Worm (Caenorhabditis elegans) whole organism, young adult: ENCODE data around the gene sri-72.

ENCODE experiments used
- B0019.2 ChIP-seq: fragments of 200-800 bp; sonication (Bioruptor generic); conservative IDR thresholded peaks from 2 replicates; pipeline ENCODE4 v1.3.6; 2022; ENCODE audit warnings: missing genetic modification reagents, missing genetic modification characterization, missing compliant biosample characterization
- B0261.1 ChIP-seq: sonication (generic microtip); optimal IDR thresholded peaks from 2 replicates; lab custom pipeline; 2016; ENCODE audit warnings: mild to moderate bottlenecking, missing genetic modification characterization, moderate library complexity, missing compliant biosample characterization
- F39B2.1 ChIP-seq: fragments of 200-800 bp; sonication (Bioruptor generic); IDR thresholded peaks from 2 replicates; pipeline ENCODE4 v1.3.6; 2022; ENCODE audit warnings: missing genetic modification reagents, missing genetic modification characterization, missing compliant biosample characterization
- F55B11.4 ChIP-seq: sonication (generic microtip); optimal IDR thresholded peaks from 2 replicates; lab custom pipeline; 2016; ENCODE audit warnings: missing compliant biosample characterization, missing genetic modification characterization, borderline replicate concordance; ENCODE audit not compliant: insufficient read depth
- F57A8.1 ChIP-seq: fragments of 200-800 bp; sonication (Bioruptor generic); optimal IDR thresholded peaks from 2 replicates; lab custom pipeline; 2018; ENCODE audit warnings: mild to moderate bottlenecking, missing genetic modification characterization, moderate library complexity, missing compliant biosample characterization
- F57C9.4 ChIP-seq: sonication (generic microtip); optimal IDR thresholded peaks from 2 replicates; lab custom pipeline; 2017; ENCODE audit warnings: mild to moderate bottlenecking, missing genetic modification characterization, missing compliant biosample characterization
- T07F8.4 ChIP-seq: sonication (generic microtip); optimal IDR thresholded peaks from 2 replicates; lab custom pipeline; 2016; ENCODE audit warnings: mild to moderate bottlenecking, missing genetic modification characterization, moderate library complexity, missing compliant biosample characterization
- Y67H2A.10 ChIP-seq: fragments of 200-800 bp; sonication (Bioruptor generic); conservative IDR thresholded peaks from 2 replicates; pipeline ENCODE4 v1.3.6; 2022; ENCODE audit warnings: missing genetic modification reagents, missing genetic modification characterization, missing compliant biosample characterization
- Y95B8A.8 ChIP-seq: fragments of 200-800 bp; sonication (Bioruptor generic); IDR thresholded peaks from 2 replicates; pipeline ENCODE4 v1.3.6; 2022; ENCODE audit warnings: missing genetic modification reagents, missing genetic modification characterization, missing compliant biosample characterization
- akir-1 ChIP-seq: fragments of 200-800 bp; sonication (Bioruptor generic); optimal IDR thresholded peaks from 2 replicates; lab custom pipeline; 2018; ENCODE audit warnings: mild to moderate bottlenecking, missing genetic modification characterization, moderate library complexity, missing compliant biosample characterization
- ama-1 ChIP-seq, 3 experiments: fragments of 150-350 bp in 1 of 3; sonication (generic microtip) in 2 of 3; optimal IDR thresholded peaks; 2 replicates each; lab custom pipeline; 2014 to 2018; ENCODE audit warnings: missing biosample characterization in 2 of 3, missing genetic modification characterization in 2 of 3, missing genetic modification reagents in 2 of 3
- attf-3 ChIP-seq: fragments of 200-800 bp; sonication (Bioruptor generic); conservative IDR thresholded peaks from 2 replicates; pipeline ENCODE4 v1.3.6; 2022; ENCODE audit warnings: missing genetic modification reagents, missing genetic modification characterization, missing compliant biosample characterization
- attf-5 ChIP-seq: fragments of 200-800 bp; sonication (Bioruptor generic); optimal IDR thresholded peaks from 2 replicates; lab custom pipeline; 2018; ENCODE audit warnings: mild to moderate bottlenecking, missing genetic modification characterization, missing compliant biosample characterization
- ceh-40 ChIP-seq: fragments of 200-800 bp; sonication (Bioruptor generic); IDR thresholded peaks from 2 replicates; pipeline ENCODE4 v1.3.6; 2022; ENCODE audit warnings: missing genetic modification characterization, missing compliant biosample characterization
- chd-7 ChIP-seq: sonication (generic microtip); optimal IDR thresholded peaks from 2 replicates; lab custom pipeline; 2016; ENCODE audit warnings: mild to moderate bottlenecking, missing genetic modification characterization, moderate library complexity, missing compliant biosample characterization
- die-1 ChIP-seq: sonication (generic microtip); optimal IDR thresholded peaks from 2 replicates; lab custom pipeline; 2016; ENCODE audit warnings: missing genotype, mild to moderate bottlenecking, missing genetic modification characterization, missing compliant biosample characterization
- dpl-1 ChIP-seq: fragments of 150-350 bp; optimal IDR thresholded peaks from 2 replicates; lab custom pipeline; 2014; ENCODE audit warnings: missing biosample characterization, missing genetic modification reagents, missing genetic modification characterization
- efl-1 ChIP-seq: fragments of 150-350 bp; optimal IDR thresholded peaks from 2 replicates; lab custom pipeline; 2014; ENCODE audit warnings: missing biosample characterization, missing genetic modification reagents, missing genetic modification characterization
- egl-44 ChIP-seq: fragments of 200-800 bp; sonication (Bioruptor generic); IDR thresholded peaks from 2 replicates; pipeline ENCODE4 v1.3.6; 2022; ENCODE audit warnings: missing genetic modification reagents, missing genetic modification characterization, missing compliant biosample characterization
- fkh-3 ChIP-seq: sonication (generic microtip); optimal IDR thresholded peaks from 2 replicates; lab custom pipeline; 2016; ENCODE audit warnings: mild to moderate bottlenecking, missing genetic modification characterization, missing compliant biosample characterization
- hlh-26 ChIP-seq: fragments of 200-800 bp; sonication (Bioruptor generic); conservative IDR thresholded peaks from 2 replicates; pipeline ENCODE4 v1.3.6; 2022; ENCODE audit warnings: missing genetic modification reagents, missing genetic modification characterization, missing compliant biosample characterization
- hmg-1.2 ChIP-seq: fragments of 200-800 bp; sonication (Bioruptor generic); IDR thresholded peaks from 2 replicates; pipeline ENCODE4 v1.3.6; 2022; ENCODE audit warnings: missing genetic modification reagents, missing genetic modification characterization, missing compliant biosample characterization
- hrde-1 ChIP-seq: sonication (generic microtip); optimal IDR thresholded peaks from 2 replicates; lab custom pipeline; 2016; ENCODE audit warnings: missing genetic modification characterization, mild to moderate bottlenecking, missing compliant biosample characterization, moderate library complexity, missing genotype, missing genetic modification reagents, borderline replicate concordance
- let-607 ChIP-seq, 2 experiments: fragments of 200-800 bp in 1 of 2; sonication (Bioruptor generic) in 1 of 2; sonication (generic microtip) in 1 of 2; optimal IDR thresholded peaks; 2 replicates each; lab custom pipeline; 2016 to 2018; ENCODE audit warnings: mild to moderate bottlenecking in 2 of 2, missing compliant biosample characterization in 2 of 2, missing genetic modification characterization in 2 of 2, moderate library complexity in 2 of 2, missing genotype in 1 of 2
- lin-26 ChIP-seq: fragments of 200-800 bp; sonication (Bioruptor generic); IDR thresholded peaks from 2 replicates; pipeline ENCODE4 v1.3.6; 2022; ENCODE audit warnings: missing genetic modification reagents, missing genetic modification characterization, missing compliant biosample characterization
- lin-40 ChIP-seq: sonication (generic microtip); optimal IDR thresholded peaks from 2 replicates; lab custom pipeline; 2016; ENCODE audit warnings: missing genetic modification characterization, mild to moderate bottlenecking, missing compliant biosample characterization, missing genotype, missing genetic modification reagents
- lir-1 ChIP-seq: fragments of 200-800 bp; sonication (Bioruptor generic); conservative IDR thresholded peaks from 2 replicates; pipeline ENCODE4 v1.3.6; 2022; ENCODE audit warnings: missing genetic modification reagents, missing genetic modification characterization, missing compliant biosample characterization
- madf-3 ChIP-seq: fragments of 200-800 bp; sonication (Bioruptor generic); IDR thresholded peaks from 2 replicates; pipeline ENCODE4 v1.3.6; 2022; ENCODE audit warnings: missing genetic modification reagents, missing genetic modification characterization, missing compliant biosample characterization
- madf-6 ChIP-seq: fragments of 200-800 bp; sonication (Bioruptor generic); IDR thresholded peaks from 2 replicates; pipeline ENCODE4 v1.3.6; 2022; ENCODE audit warnings: missing genetic modification reagents, missing genetic modification characterization, missing compliant biosample characterization
- nfya-2 ChIP-seq: fragments of 200-800 bp; sonication (Bioruptor generic); IDR thresholded peaks from 2 replicates; pipeline ENCODE4 v1.3.6; 2022; ENCODE audit warnings: missing genetic modification reagents, missing genetic modification characterization, missing compliant biosample characterization
- nfyb-1 ChIP-seq: fragments of 200-800 bp; sonication (Bioruptor generic); IDR thresholded peaks from 2 replicates; pipeline ENCODE4 v1.3.6; 2022; ENCODE audit warnings: missing genetic modification reagents, missing genetic modification characterization, missing compliant biosample characterization
- nhr-80 ChIP-seq: sonication (generic microtip); optimal IDR thresholded peaks from 2 replicates; lab custom pipeline; 2016; ENCODE audit warnings: missing genetic modification characterization, missing compliant biosample characterization
- pbrm-1 ChIP-seq: fragments of 200-800 bp; sonication (Bioruptor generic); IDR thresholded peaks from 2 replicates; pipeline ENCODE4 v1.3.6; 2022; ENCODE audit warnings: missing genetic modification reagents, missing genetic modification characterization, missing compliant biosample characterization
- rpc-1 ChIP-seq, 2 experiments: fragments of 150-350 bp in 1 of 2; sonication (generic microtip) in 1 of 2; optimal IDR thresholded peaks; 2 replicates each; lab custom pipeline; 2014 to 2018; ENCODE audit warnings: missing biosample characterization in 1 of 2, missing genetic modification characterization in 1 of 2, missing genetic modification reagents in 1 of 2, missing genotype in 1 of 2
- sea-2 ChIP-seq: fragments of 200-800 bp; sonication (Bioruptor generic); IDR thresholded peaks from 2 replicates; pipeline ENCODE4 v1.3.6; 2022; ENCODE audit warnings: missing genetic modification characterization, missing compliant biosample characterization
- tbx-9 ChIP-seq: sonication (generic microtip); optimal IDR thresholded peaks from 2 replicates; lab custom pipeline; 2016; ENCODE audit warnings: borderline replicate concordance, missing genetic modification characterization, inconsistent platforms, missing compliant biosample characterization
- tlf-1 ChIP-seq: fragments of 200-800 bp; sonication (Bioruptor generic); optimal IDR thresholded peaks from 2 replicates; lab custom pipeline; 2018; ENCODE audit warnings: mild to moderate bottlenecking, missing genetic modification characterization, missing compliant biosample characterization
- unc-130 ChIP-seq: sonication (generic microtip); optimal IDR thresholded peaks from 2 replicates; lab custom pipeline; 2016; ENCODE audit warnings: missing genetic modification reagents, missing genetic modification characterization, missing compliant biosample characterization
- ztf-22 ChIP-seq: fragments of 200-800 bp; sonication (Bioruptor generic); optimal IDR thresholded peaks from 2 replicates; lab custom pipeline; 2018; ENCODE audit warnings: mild to moderate bottlenecking, missing genetic modification characterization, moderate library complexity, missing compliant biosample characterization
- ztf-25 ChIP-seq: fragments of 200-800 bp; sonication (Bioruptor generic); IDR thresholded peaks from 2 replicates; pipeline ENCODE4 v1.3.6; 2022; ENCODE audit warnings: missing genetic modification reagents, missing genetic modification characterization, missing compliant biosample characterization
- ztf-26 ChIP-seq: sonication (generic microtip); optimal IDR thresholded peaks from 2 replicates; lab custom pipeline; 2017; ENCODE audit warnings: missing genetic modification characterization, missing compliant biosample characterization
- ztf-28 ChIP-seq: fragments of 200-800 bp; sonication (Bioruptor generic); IDR thresholded peaks from 2 replicates; pipeline ENCODE4 v1.3.6; 2022; ENCODE audit warnings: missing genetic modification reagents, missing genetic modification characterization, missing compliant biosample characterization

sri-72 gene

DNA sequence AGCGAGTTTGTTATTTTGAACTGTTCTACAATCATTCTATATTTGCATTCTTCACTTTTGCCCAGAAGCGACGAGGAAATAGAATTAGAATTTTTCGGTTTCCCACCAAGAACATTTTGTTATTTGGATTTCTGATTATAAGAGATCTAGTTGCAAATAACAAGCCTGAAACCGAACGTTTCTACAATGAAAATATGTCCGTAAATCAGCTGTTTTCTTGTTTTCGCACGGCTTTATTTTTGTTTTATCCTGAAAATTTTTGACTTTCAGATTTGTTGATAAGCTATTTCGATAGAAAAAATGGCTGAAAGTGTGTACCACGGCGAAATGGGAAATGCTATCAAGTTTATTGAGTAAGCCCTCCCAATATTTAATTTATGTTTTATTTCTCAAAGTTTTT, 40.4 kb downstream of the sri-72 start, which contains the start of gene srw-108:
Gene srw-108, plus strand, starts transcription at position 301 of the 400 bp plus-strand sequence.
- TF ChIP-seq hlh-26 (no peak), fkh-3 (tag; lab: Kevin White, UChicago) (no peak), lin-26 (GFP tag; lab: Robert Waterston, UW) (no peak), ceh-40 (no peak), chd-7 (tag; lab: Kevin White, UChicago) (no peak), ztf-25 (GFP tag; lab: Robert Waterston, UW) (no peak), pbrm-1 (GFP tag; lab: Robert Waterston, UW) (no peak), lir-1 (GFP tag; lab: Robert Waterston, UW) (no peak), egl-44 (GFP tag; lab: Robert Waterston, UW) (no peak), lin-40 (tag; lab: Kevin White, UChicago) (no peak), F39B2.1 (no peak), B0261.1 (no peak), attf-5 (GFP tag; lab: Kevin White, UChicago) (no peak), ztf-26 (tag; lab: Kevin White, UChicago) (no peak), F57C9.4 (tag; lab: Kevin White, UChicago) (no peak)

DNA sequence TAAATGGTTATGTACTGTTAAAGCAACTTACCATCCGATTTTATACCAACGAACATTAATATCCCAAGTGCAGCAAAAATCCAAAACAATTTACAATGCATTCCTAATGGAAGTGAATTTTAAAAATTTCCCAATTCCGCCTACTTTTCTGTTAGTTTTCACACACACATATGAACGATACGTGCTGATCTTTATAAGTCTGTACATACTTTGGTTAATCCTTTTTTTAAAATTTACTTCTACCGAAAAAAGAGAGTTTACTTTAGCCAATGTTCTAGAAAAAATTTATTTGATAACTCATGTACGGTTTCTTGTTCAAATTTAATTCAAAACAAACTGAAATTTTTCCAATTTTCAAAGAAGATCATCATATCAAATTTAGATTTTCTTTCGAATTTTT, 43.0 kb downstream of the sri-72 start, which contains the start of gene R11G11.16:
Gene R11G11.16, minus strand, starts transcription at position 101 of the 400 bp plus-strand sequence.
- TF ChIP-seq tbx-9 (tag; lab: Kevin White, UChicago) (no peak), efl-1 (GFP tag; lab: Kevin White, UChicago) (no peak), akir-1 (GFP tag; lab: Kevin White, UChicago) (no peak), pbrm-1 (GFP tag; lab: Robert Waterston, UW) (no peak), ceh-40 (no peak), hrde-1 (tag; lab: Kevin White, UChicago) (no peak), sea-2 (GFP tag; lab: Robert Waterston, UW) (no peak), madf-3 (GFP tag; lab: Robert Waterston, UW) (no peak), ztf-28 (GFP tag; lab: Robert Waterston, UW) (no peak), die-1 (tag; lab: Kevin White, UChicago) (no peak), T07F8.4 (tag; lab: Kevin White, UChicago) (no peak), B0019.2 (GFP tag; lab: Robert Waterston, UW) (no peak), Y95B8A.8 (GFP tag; lab: Robert Waterston, UW) (no peak), F55B11.4 (tag; lab: Kevin White, UChicago) (no peak)

DNA sequence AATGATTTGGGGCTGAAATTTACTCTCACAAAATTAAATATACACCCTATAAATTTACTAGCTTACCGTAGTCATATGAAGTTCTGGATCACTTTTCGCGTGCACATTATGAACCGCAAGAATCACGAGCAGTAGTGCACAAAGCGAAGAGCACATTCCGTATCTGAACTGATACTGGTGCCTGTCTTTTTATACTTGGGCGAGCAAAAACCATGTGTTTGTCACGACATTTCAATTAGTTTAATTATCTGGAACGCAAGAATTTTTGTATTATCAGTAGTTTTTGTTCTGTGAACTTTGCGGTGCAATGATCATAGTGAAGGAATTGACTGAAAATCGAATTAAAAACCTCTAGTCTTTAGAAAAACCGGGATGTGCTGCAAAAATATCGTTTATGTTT, 43.9 kb downstream of the sri-72 start, which contains the start of gene lipl-3:
Gene lipl-3, minus strand, starts transcription at position 161 of the 400 bp plus-strand sequence.
- TF ChIP-seq nhr-80 (tag; lab: Kevin White, UChicago) (peak; percentile 30), rpc-1 (optimal IDR thresholded peaks at IDR 0.05; lab: Kevin White, UChicago) (no peak), rpc-1 (tag; optimal IDR thresholded peaks at IDR 0.05; lab: Kevin White, UChicago) (no peak), nfyb-1 (GFP tag; lab: Robert Waterston, UW) (no peak), B0019.2 (GFP tag; lab: Robert Waterston, UW) (no peak), ztf-22 (GFP tag; lab: Kevin White, UChicago) (no peak), tlf-1 (GFP tag; lab: Kevin White, UChicago) (no peak), nfya-2 (GFP tag; lab: Robert Waterston, UW) (no peak)

DNA sequence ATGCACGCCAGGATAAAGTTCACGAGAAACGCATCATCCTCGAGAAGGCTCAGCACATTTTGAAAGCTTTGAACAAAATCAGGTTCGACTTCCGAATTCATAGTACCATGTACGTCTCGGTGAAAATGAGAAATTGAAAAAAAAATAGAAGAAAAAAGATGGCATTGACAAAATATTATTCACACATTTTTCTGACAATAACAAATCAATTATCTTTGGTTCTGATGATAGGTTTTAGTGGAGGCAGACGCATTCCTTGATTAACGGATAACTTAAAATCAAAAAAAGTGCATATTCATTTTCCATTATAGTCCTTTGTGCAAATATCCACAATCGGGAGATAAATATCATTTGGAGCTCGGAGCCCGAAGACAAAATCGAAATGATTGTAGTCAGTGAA, 46.5 kb downstream of the sri-72 start, which contains the start of gene srw-107:
Gene srw-107, minus strand, starts transcription at position 101 of the 400 bp plus-strand sequence.
- TF ChIP-seq attf-3 (GFP tag; lab: Robert Waterston, UW): no peak
- no peak for TF ChIP-seq unc-130 (GFP tag; lab: Kevin White, UChicago)
- TF ChIP-seq die-1 (tag; lab: Kevin White, UChicago): no peak
- TF ChIP-seq madf-6: no peak
- no peak for TF ChIP-seq dpl-1 (GFP tag; lab: Kevin White, UChicago)
- no peak for TF ChIP-seq tlf-1 (GFP tag; lab: Kevin White, UChicago)
- TF ChIP-seq hmg-1.2 (GFP tag; lab: Robert Waterston, UW): no peak
- no peak for TF ChIP-seq ama-1 (optimal IDR thresholded peaks at IDR 0.05; lab: Kevin White, UChicago)
- TF ChIP-seq ama-1 (GFP tag; optimal IDR thresholded peaks at IDR 0.05; lab: Kevin White, UChicago): no peak
- no peak for TF ChIP-seq let-607 (tag; optimal IDR thresholded peaks at IDR 0.05; lab: Kevin White, UChicago)
- no peak for TF ChIP-seq F57A8.1
- no peak for TF ChIP-seq Y67H2A.10 (GFP tag; lab: Robert Waterston, UW)
